Worm (Caenorhabditis elegans): ENCODE measurements around the gene srw-67.
A peak's percentile ranks its signal among the peaks of the same experiment; 100 is the strongest.

The srw-67 gene

ce11 chrV:7446965-7447364, 29.5 kb downstream of the srw-67 start, which contains the start of gene F25E5.5:
F25E5.5 (plus strand) TSS chrV:7447265.
- TF ChIP-seq F13C5.2 (tag; optimal IDR thresholded peaks at IDR 0.05) (no peak), scrt-1 (GFP tag; IDR thresholded peaks at IDR 0.05) (no peak), tbx-37 (GFP tag; conservative IDR thresholded peaks at IDR 0.05) (no peak), hnd-1 (tag; optimal IDR thresholded peaks at IDR 0.05) (no peak), aly-1 (tag; optimal IDR thresholded peaks at IDR 0.05) (no peak), flt-1 (GFP tag; IDR thresholded peaks at IDR 0.05) (no peak), ceh-13 (GFP tag; optimal IDR thresholded peaks at IDR 0.05) (no peak), ama-1 (optimal IDR thresholded peaks at IDR 0.05) (no peak), hmbx-1 (tag; optimal IDR thresholded peaks at IDR 0.05) (no peak), tbx-11 (GFP tag; IDR thresholded peaks at IDR 0.05) (no peak), pes-1 (GFP tag; IDR thresholded peaks at IDR 0.05) (no peak), B0310.2 (tag; optimal IDR thresholded peaks at IDR 0.05) (no peak), ceh-36 (tag; optimal IDR thresholded peaks at IDR 0.05) (no peak), tra-4 (tag; optimal IDR thresholded peaks at IDR 0.05) (no peak)

ce11 chrV:7449303-7449827, 31.9 kb downstream of the srw-67 start, which contains the start of gene try-12:
try-12 (plus strand) TSS chrV:7449353.
- no peak for TF ChIP-seq hnd-1 (tag; optimal IDR thresholded peaks at IDR 0.05)
- TF ChIP-seq tbx-11 (GFP tag; IDR thresholded peaks at IDR 0.05) = no peak
- TF ChIP-seq sea-1 (GFP tag; conservative IDR thresholded peaks at IDR 0.05) = no peak
- no peak for TF ChIP-seq ama-1 (optimal IDR thresholded peaks at IDR 0.05)
- TF ChIP-seq hmbx-1 (tag; optimal IDR thresholded peaks at IDR 0.05) = no peak
- no peak for TF ChIP-seq F13C5.2 (tag; optimal IDR thresholded peaks at IDR 0.05)
- no peak for TF ChIP-seq ets-7 (tag; optimal IDR thresholded peaks at IDR 0.05)
- no peak for TF ChIP-seq flt-1 (GFP tag; IDR thresholded peaks at IDR 0.05)
- TF ChIP-seq ceh-13 (GFP tag; optimal IDR thresholded peaks at IDR 0.05) = no peak
- no peak for TF ChIP-seq hmg-4 (GFP tag; optimal IDR thresholded peaks at IDR 0.05)

- TF ChIP-seq hnd-1 (tag; optimal IDR thresholded peaks at IDR 0.05) (no peak), F13C5.2 (tag; optimal IDR thresholded peaks at IDR 0.05) (no peak), ceh-13 (GFP tag; optimal IDR thresholded peaks at IDR 0.05) (no peak), ets-7 (tag; optimal IDR thresholded peaks at IDR 0.05) (no peak), pes-1 (GFP tag; IDR thresholded peaks at IDR 0.05) (no peak), tra-4 (tag; optimal IDR thresholded peaks at IDR 0.05) (no peak), B0310.2 (tag; optimal IDR thresholded peaks at IDR 0.05) (no peak), tbx-37 (GFP tag; conservative IDR thresholded peaks at IDR 0.05) (no peak), tbx-11 (GFP tag; IDR thresholded peaks at IDR 0.05) (no peak), hmbx-1 (tag; optimal IDR thresholded peaks at IDR 0.05) (no peak), ceh-36 (tag; optimal IDR thresholded peaks at IDR 0.05) (no peak), ama-1 (optimal IDR thresholded peaks at IDR 0.05) (no peak), flt-1 (GFP tag; IDR thresholded peaks at IDR 0.05) (no peak), hmg-4 (GFP tag; optimal IDR thresholded peaks at IDR 0.05) (no peak), aly-1 (tag; optimal IDR thresholded peaks at IDR 0.05) (no peak)
These were observed 34.0 kb downstream of the srw-67 start, which contains the start of gene try-11 for ce11 chrV:7451421-7451820. try-11 (plus strand) TSS chrV:7451721.

ce11 chrV:7454236-7454635, 36.8 kb downstream of the srw-67 start, which contains the start of gene try-8:
try-8 (minus strand) TSS chrV:7454336.
- TF ChIP-seq ets-7 (tag; optimal IDR thresholded peaks at IDR 0.05) (no peak), scrt-1 (GFP tag; IDR thresholded peaks at IDR 0.05) (no peak), aly-1 (tag; optimal IDR thresholded peaks at IDR 0.05) (no peak)

ce11 chrV:7455008-7455407, 37.5 kb downstream of the srw-67 start, which contains the start of gene F25E5.2:
F25E5.2 (plus strand) TSS chrV:7455308.
- TF ChIP-seq tbx-11 (GFP tag; IDR thresholded peaks at IDR 0.05) (no peak), tbx-37 (GFP tag; conservative IDR thresholded peaks at IDR 0.05) (no peak)

ce11 chrV:7460898-7461297, 43.4 kb downstream of the srw-67 start, which contains the start of gene srh-92:
srh-92 (minus strand) TSS chrV:7460998.
- TF ChIP-seq flt-1 (GFP tag; IDR thresholded peaks at IDR 0.05) (no peak), tra-4 (tag; optimal IDR thresholded peaks at IDR 0.05) (no peak), hmg-4 (GFP tag; optimal IDR thresholded peaks at IDR 0.05) (no peak), tbx-37 (GFP tag; conservative IDR thresholded peaks at IDR 0.05) (no peak), ceh-13 (GFP tag; optimal IDR thresholded peaks at IDR 0.05) (no peak), ets-7 (tag; optimal IDR thresholded peaks at IDR 0.05) (no peak)

ce11 chrV:7464696-7465095, 47.2 kb downstream of the srw-67 start, which contains the start of gene srh-89:
srh-89 (minus strand) TSS chrV:7464796.
- TF ChIP-seq scrt-1 (GFP tag; IDR thresholded peaks at IDR 0.05) = no peak
- no peak for TF ChIP-seq B0310.2 (tag; optimal IDR thresholded peaks at IDR 0.05)
- TF ChIP-seq ceh-36 (tag; optimal IDR thresholded peaks at IDR 0.05) = no peak
- no peak for TF ChIP-seq sea-1 (GFP tag; conservative IDR thresholded peaks at IDR 0.05)
- no peak for TF ChIP-seq tbx-37 (GFP tag; conservative IDR thresholded peaks at IDR 0.05)
- no peak for TF ChIP-seq ama-1 (optimal IDR thresholded peaks at IDR 0.05)
- TF ChIP-seq hnd-1 (tag; optimal IDR thresholded peaks at IDR 0.05) = no peak
- no peak for TF ChIP-seq F13C5.2 (tag; optimal IDR thresholded peaks at IDR 0.05)
- no peak for TF ChIP-seq tbx-11 (GFP tag; IDR thresholded peaks at IDR 0.05)
- TF ChIP-seq pes-1 (GFP tag; IDR thresholded peaks at IDR 0.05) = no peak
- TF ChIP-seq ets-7 (tag; optimal IDR thresholded peaks at IDR 0.05) = no peak
- no peak for TF ChIP-seq aly-1 (tag; optimal IDR thresholded peaks at IDR 0.05)
- TF ChIP-seq hmbx-1 (tag; optimal IDR thresholded peaks at IDR 0.05) = no peak
- TF ChIP-seq ceh-13 (GFP tag; optimal IDR thresholded peaks at IDR 0.05) = no peak
- TF ChIP-seq tra-4 (tag; optimal IDR thresholded peaks at IDR 0.05) = no peak
- no peak for TF ChIP-seq hmg-4 (GFP tag; optimal IDR thresholded peaks at IDR 0.05)
- no peak for TF ChIP-seq flt-1 (GFP tag; IDR thresholded peaks at IDR 0.05)

ce11 chrV:7465509-7465908, 48.0 kb downstream of the srw-67 start, which contains the start of gene F25E5.1:
F25E5.1 (plus strand) TSS chrV:7465884.
- peak; percentile 62; the same call in 1 of the 2 replicates for TF ChIP-seq tbx-37 (GFP tag; conservative IDR thresholded peaks at IDR 0.05)
- TF ChIP-seq hmg-4 (GFP tag; optimal IDR thresholded peaks at IDR 0.05) = no peak
- peak; percentile 47 for TF ChIP-seq F13C5.2 (tag; optimal IDR thresholded peaks at IDR 0.05)
- peak; percentile 3 for TF ChIP-seq aly-1 (tag; optimal IDR thresholded peaks at IDR 0.05)
- no peak for TF ChIP-seq ama-1 (optimal IDR thresholded peaks at IDR 0.05)
- TF ChIP-seq flt-1 (GFP tag; IDR thresholded peaks at IDR 0.05) = no peak
- no peak for TF ChIP-seq B0310.2 (tag; optimal IDR thresholded peaks at IDR 0.05)
